Worm (Caenorhabditis elegans) whole organism, late embryonic: ENCODE measurements around the gene dot-1.4.

Experiments
- ama-1 ChIP-seq: fragments of 150-350 bp; optimal IDR thresholded peaks from 2 replicates; lab custom pipeline; 2014
- dmd-4 ChIP-seq: sonication (generic microtip); optimal IDR thresholded peaks from 2 replicates; lab custom pipeline; 2016; ENCODE audit warnings: borderline replicate concordance, missing genetic modification characterization, missing compliant biosample characterization
- elt-2 ChIP-seq: sonication (generic microtip); optimal IDR thresholded peaks from 2 replicates; lab custom pipeline; 2016; ENCODE audit warnings: missing genetic modification reagents, missing genetic modification characterization, missing compliant biosample characterization
- fax-1 ChIP-seq: sonication (generic microtip); optimal IDR thresholded peaks from 2 replicates; lab custom pipeline; 2016; ENCODE audit warnings: missing genotype, missing genetic modification characterization, missing compliant biosample characterization
- lin-11 ChIP-seq: fragments of 200-800 bp; sonication (Bioruptor generic); optimal IDR thresholded peaks from 2 replicates; lab custom pipeline; 2018; ENCODE audit warnings: mild to moderate bottlenecking, missing genetic modification characterization, missing compliant biosample characterization
- nfya-1 ChIP-seq: sonication (generic microtip); optimal IDR thresholded peaks from 2 replicates; lab custom pipeline; 2017; ENCODE audit warnings: missing genetic modification characterization, mild to moderate bottlenecking, missing compliant biosample characterization, antibody characterized with exemption, moderate library complexity
- pha-4 ChIP-seq: fragments of 150-350 bp; optimal IDR thresholded peaks from 2 replicates; lab custom pipeline; 2018; ENCODE audit warnings: missing biosample characterization, missing genetic modification reagents, missing genetic modification characterization
- pqm-1 ChIP-seq: sonication (generic microtip); optimal IDR thresholded peaks from 2 replicates; lab custom pipeline; 2016; ENCODE audit warnings: missing genetic modification characterization, missing compliant biosample characterization
- sox-2 ChIP-seq: fragments of 200-800 bp; sonication (Bioruptor generic); IDR thresholded peaks from 2 replicates; pipeline ENCODE4 v1.3.6; 2022; ENCODE audit warnings: missing genetic modification reagents, missing genetic modification characterization, missing compliant biosample characterization
- tbx-2 ChIP-seq: sonication (generic microtip); optimal IDR thresholded peaks from 2 replicates; lab custom pipeline; 2016; ENCODE audit warnings: missing genetic modification characterization, missing compliant biosample characterization
- unc-55 ChIP-seq: sonication (generic microtip); optimal IDR thresholded peaks from 2 replicates; lab custom pipeline; 2017; ENCODE audit warnings: missing biosample characterization, missing genetic modification reagents, missing genetic modification characterization

- TF ChIP-seq dmd-4 (tag; lab: Kevin White, UChicago) (no peak), nfya-1 (tag; lab: Kevin White, UChicago) (no peak), tbx-2 (no peak), lin-11 (tag; lab: Kevin White, UChicago) (no peak), unc-55 (GFP tag; lab: Kevin White, UChicago) (no peak), ama-1 (lab: Kevin White, UChicago) (no peak), elt-2 (tag; lab: Kevin White, UChicago) (no peak), pqm-1 (tag; lab: Kevin White, UChicago) (no peak), pha-4 (tag; lab: Kevin White, UChicago) (no peak), fax-1 (tag; lab: Kevin White, UChicago) (no peak), sox-2 (GFP tag; lab: Robert Waterston, UW) (no peak)
Measured at ce11 chrX:11969085-11969484, 37.6 kb upstream of the dot-1.4 start.
